Worm (Caenorhabditis elegans) whole organism, L1 larva: ENCODE data around the gene pid-1.

Experiments
- egl-13 ChIP-seq: sonication (generic microtip); optimal IDR thresholded peaks from 2 replicates; lab custom pipeline; 2016; ENCODE audit warnings: missing genotype, missing genetic modification reagents, missing genetic modification characterization, missing compliant biosample characterization
- grh-1 ChIP-seq: fragments of 200-800 bp; sonication (Bioruptor generic); IDR thresholded peaks from 2 replicates; pipeline ENCODE4 v1.3.6; 2022; ENCODE audit warnings: missing genetic modification reagents, missing genetic modification characterization, missing compliant biosample characterization
- lin-13 ChIP-seq: fragments of 150-350 bp; optimal IDR thresholded peaks from 2 replicates; lab custom pipeline; 2014; ENCODE audit warnings: missing biosample characterization, missing genetic modification reagents, missing genetic modification characterization
- lin-15B ChIP-seq: fragments of 150-350 bp; sonication (generic microtip); optimal IDR thresholded peaks from 3 replicates; lab custom pipeline; 2014; ENCODE audit warnings: missing biosample characterization, missing genetic modification characterization
- mdl-1 ChIP-seq, 2 experiments: fragments of 150-350 bp; optimal IDR thresholded peaks; 2 replicates each; lab custom pipeline; 2014 to 2017; ENCODE audit warnings: missing biosample characterization in 2 of 2, missing genetic modification characterization in 2 of 2, inconsistent platforms in 1 of 2
- unc-130 ChIP-seq: fragments of 150-350 bp; optimal IDR thresholded peaks from 2 replicates; lab custom pipeline; 2017; ENCODE audit warnings: missing biosample characterization, missing genetic modification characterization, inconsistent platforms
- unc-30 ChIP-seq: sonication (generic microtip); optimal IDR thresholded peaks from 2 replicates; lab custom pipeline; 2017; ENCODE audit warnings: missing biosample characterization, missing genetic modification characterization

DNA sequence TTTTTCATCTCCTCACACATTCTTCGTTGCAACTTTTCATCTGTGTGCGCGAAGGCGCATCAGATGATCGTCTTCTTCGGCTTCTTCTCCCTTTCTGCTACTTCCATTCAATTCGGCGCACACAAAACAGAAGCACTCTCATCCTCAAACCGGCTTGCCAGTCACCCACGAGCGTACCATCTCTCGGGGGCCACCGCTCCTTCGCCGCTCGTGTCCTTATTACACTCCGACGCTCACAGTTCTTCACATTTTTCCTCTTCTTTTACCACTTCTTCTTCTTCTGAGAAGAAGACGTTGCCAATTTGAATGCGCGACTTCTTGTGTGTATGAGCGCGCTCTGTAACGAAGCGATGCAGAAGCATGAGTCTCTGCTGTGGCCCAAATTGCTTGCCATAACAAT lies 11.8 kb downstream of the pid-1 start:
- TF ChIP-seq unc-130 (no peak), lin-15B (tag; lab: Kevin White, UChicago) (no peak), unc-30 (tag; lab: Kevin White, UChicago) (no peak), egl-13 (tag; lab: Kevin White, UChicago) (no peak), grh-1 (no peak), lin-13 (no peak), mdl-1 (tag; optimal IDR thresholded peaks at IDR 0.05; lab: Kevin White, UChicago) (no peak)
